Fruit fly (Drosophila melanogaster): ENCODE results near the gene Mpp6.

Mpp6 gene

DNA sequence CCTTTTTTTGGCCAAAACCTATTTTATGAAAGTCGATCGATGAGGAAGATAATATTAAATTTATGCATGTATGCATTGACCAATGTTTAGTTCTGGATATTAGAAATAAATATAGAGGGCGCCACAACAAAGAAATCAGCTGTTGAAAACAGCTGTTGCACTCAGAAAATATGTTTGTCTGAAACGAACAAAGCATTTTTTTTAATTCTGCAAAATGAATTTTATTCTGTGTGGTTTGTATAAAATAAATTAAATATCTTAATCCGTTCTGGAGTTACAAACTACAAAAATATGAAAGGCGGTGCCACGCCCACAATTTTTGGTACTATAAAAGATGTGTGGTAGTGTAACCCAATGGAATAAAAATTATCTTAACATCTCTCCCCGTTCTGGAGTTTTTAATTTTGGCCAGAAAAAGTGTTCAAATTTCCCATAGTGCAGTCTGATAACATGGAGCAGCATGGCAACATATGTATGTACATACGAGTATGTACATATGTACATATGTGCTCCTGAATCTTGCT, 47.3 kb upstream of the Mpp6 start (continued):
- TF ChIP-seq CG3407 (GFP tag; optimal IDR thresholded peaks at IDR 0.05) (peak; percentile 39), Six4 (GFP tag; optimal IDR thresholded peaks at IDR 0.05) (no peak), NFAT (GFP tag; IDR thresholded peaks at IDR 0.05) (no peak), Meics (GFP tag; optimal IDR thresholded peaks at IDR 0.05) (peak; percentile 22), CG30431 (GFP tag; optimal IDR thresholded peaks at IDR 0.05) (peak; percentile 66), BEAF-32 (GFP tag; optimal IDR thresholded peaks at IDR 0.05) (no peak), CG17328 (GFP tag; IDR thresholded peaks at IDR 0.05) (peak; percentile 43; the same call in 1 of the 2 replicates), ftz-f1 (GFP tag; optimal IDR thresholded peaks at IDR 0.05) (no peak), inv (GFP tag; IDR thresholded peaks at IDR 0.05; ENCODE audit: partially characterized antibody) (no peak), MTF-1 (GFP tag; optimal IDR thresholded peaks at IDR 0.05; ENCODE audit: borderline replicate concordance) (peak; percentile 4), Taf1 (GFP tag; IDR thresholded peaks at IDR 0.05) (no peak), CG15601 (tag; optimal IDR thresholded peaks at IDR 0.05) (peak; percentile 56), CG12236 (GFP tag; optimal IDR thresholded peaks at IDR 0.05) (peak; percentile 2), Rfx (GFP tag; IDR thresholded peaks at IDR 0.05) (no peak; the same call in 1 of the 2 replicates), ab (GFP tag; optimal IDR thresholded peaks at IDR 0.05) (peak; percentile 8), CG1603 (tag; optimal IDR thresholded peaks at IDR 0.05) (no peak), sisA (GFP tag; IDR thresholded peaks at IDR 0.05) (no peak; the same call in 1 of the 2 replicates), CG10209 (GFP tag; optimal IDR thresholded peaks at IDR 0.05) (peak; percentile 61), CG7987 (GFP tag; optimal IDR thresholded peaks at IDR 0.05) (no peak), grn (GFP tag; optimal IDR thresholded peaks at IDR 0.05) (peak; percentile 27), Trl (optimal IDR thresholded peaks at IDR 0.05) (no peak), Trl (GFP tag; optimal IDR thresholded peaks at IDR 0.05) (peak; percentile 23), CG10565 (GFP tag; optimal IDR thresholded peaks at IDR 0.05) (no peak), CG8089 (GFP tag; optimal IDR thresholded peaks at IDR 0.05) (no peak), CG5953 (GFP tag; IDR thresholded peaks at IDR 0.05) (no peak), trh (GFP tag; optimal IDR thresholded peaks at IDR 0.05) (peak; percentile 19), her (GFP tag; optimal IDR thresholded peaks at IDR 0.05) (no peak), dmrt11E (tag; optimal IDR thresholded peaks at IDR 0.05) (peak; percentile 82), ewg (GFP tag; optimal IDR thresholded peaks at IDR 0.05) (peak; percentile 48), CG3281 (GFP tag; optimal IDR thresholded peaks at IDR 0.05) (peak; percentile 25), Camta (GFP tag; optimal IDR thresholded peaks at IDR 0.05) (peak; percentile 31), pnt (GFP tag; optimal IDR thresholded peaks at IDR 0.05) (peak; percentile 37), ato (GFP tag; IDR thresholded peaks at IDR 0.05; ENCODE audit: partially characterized antibody) (no peak), CG17912 (GFP tag; optimal IDR thresholded peaks at IDR 0.05) (no peak), pum (GFP tag; optimal IDR thresholded peaks at IDR 0.05) (peak; percentile 24), CG4617 (GFP tag; optimal IDR thresholded peaks at IDR 0.05; ENCODE audit: borderline replicate concordance) (no peak), CG16863 (GFP tag; optimal IDR thresholded peaks at IDR 0.05) (peak; percentile 53), gsb (GFP tag; IDR thresholded peaks at IDR 0.05) (no peak), pfk (GFP tag; optimal IDR thresholded peaks at IDR 0.05) (no peak), dysf (GFP tag; IDR thresholded peaks at IDR 0.05) (peak; percentile 67; the same call in 2 of the 3 replicates), CG11504 (tag; optimal IDR thresholded peaks at IDR 0.05) (peak; percentile 86), zen (tag; optimal IDR thresholded peaks at IDR 0.05) (peak; percentile 1), usp (GFP tag; optimal IDR thresholded peaks at IDR 0.05) (no peak), CG17359 (tag; optimal IDR thresholded peaks at IDR 0.05) (peak; percentile 38), zen2 (GFP tag; IDR thresholded peaks at IDR 0.05; ENCODE audit: partially characterized antibody) (no peak), run (tag; optimal IDR thresholded peaks at IDR 0.05) (peak; percentile 20), chn (GFP tag; optimal IDR thresholded peaks at IDR 0.05) (peak; percentile 74), Blimp-1 (GFP tag; optimal IDR thresholded peaks at IDR 0.05) (peak; percentile 54), maf-S (GFP tag; optimal IDR thresholded peaks at IDR 0.05) (peak; percentile 36), CG6683 (GFP tag; optimal IDR thresholded peaks at IDR 0.05) (no peak)
